Fruit fly (Drosophila melanogaster) whole organism, pupa: ENCODE measurements around the gene dlg1.

Source experiments
- CG10348 ChIP-seq: fragments of 200-800 bp; sonication (Bioruptor generic); IDR thresholded peaks from 2 replicates; pipeline ENCODE4 v1.3.6; 2022; ENCODE audit warnings: missing biosample characterization, missing genetic modification characterization
- CG12605 ChIP-seq: fragments of 200-800 bp; sonication (Bioruptor generic); IDR thresholded peaks from 2 replicates; pipeline ENCODE4 v1.3.6; 2022; ENCODE audit warnings: missing biosample characterization, missing genetic modification characterization
- CG13204 ChIP-seq: fragments of 200-800 bp; sonication (Bioruptor generic); optimal IDR thresholded peaks from 2 replicates; lab custom pipeline; 2018; ENCODE audit warnings: missing biosample characterization, mild to moderate bottlenecking, missing genetic modification characterization, moderate library complexity
- CG14655 ChIP-seq: fragments of 200-800 bp; sonication (Bioruptor generic); optimal IDR thresholded peaks from 3 replicates; lab custom pipeline; 2017; ENCODE audit warnings: mild to moderate bottlenecking, missing biosample characterization, missing genetic modification reagents, missing genetic modification characterization
- CG15710 ChIP-seq: fragments of 200-800 bp; sonication (Bioruptor generic); optimal IDR thresholded peaks from 2 replicates; lab custom pipeline; 2018; ENCODE audit warnings: missing biosample characterization, mild to moderate bottlenecking, missing genetic modification characterization, moderate library complexity
- CG17806 ChIP-seq: fragments of 200-800 bp; sonication (Bioruptor generic); optimal IDR thresholded peaks from 2 replicates; lab custom pipeline; 2018; ENCODE audit warnings: missing biosample characterization, mild to moderate bottlenecking, missing genetic modification characterization, moderate library complexity
- CG32121 ChIP-seq: fragments of 200-800 bp; sonication (Bioruptor generic); IDR thresholded peaks from 2 replicates; pipeline ENCODE4 v1.3.6; 2022; ENCODE audit warnings: missing biosample characterization, missing genetic modification characterization
- CG4496 ChIP-seq: fragments of 200-800 bp; sonication (Bioruptor generic); IDR thresholded peaks from 3 replicates; pipeline ENCODE4 v1.3.6; 2022; ENCODE audit warnings: missing biosample characterization, missing genetic modification characterization
- CG8159 ChIP-seq: fragments of 200-800 bp; sonication (Bioruptor generic); optimal IDR thresholded peaks from 3 replicates; lab custom pipeline; 2018; ENCODE audit warnings: missing biosample characterization, mild to moderate bottlenecking, missing genetic modification characterization, moderate library complexity
- CG8301 ChIP-seq: fragments of 200-800 bp; sonication (Bioruptor generic); optimal IDR thresholded peaks from 2 replicates; lab custom pipeline; 2018; ENCODE audit warnings: missing biosample characterization, mild to moderate bottlenecking, missing genetic modification characterization
- CG9948 ChIP-seq: fragments of 200-800 bp; sonication (Bioruptor generic); optimal IDR thresholded peaks from 2 replicates; lab custom pipeline; 2018; ENCODE audit warnings: missing biosample characterization, mild to moderate bottlenecking, missing genetic modification characterization, moderate library complexity
- D1 ChIP-seq: fragments of 200-800 bp; sonication (Bioruptor generic); optimal IDR thresholded peaks from 2 replicates; lab custom pipeline; 2018; ENCODE audit warnings: missing biosample characterization, mild to moderate bottlenecking, missing genetic modification characterization, moderate library complexity
- EcR ChIP-seq: fragments of 200-800 bp; sonication (Bioruptor generic); optimal IDR thresholded peaks from 3 replicates; lab custom pipeline; 2019; ENCODE audit warnings: missing biosample characterization, missing genetic modification characterization, mild to moderate bottlenecking, moderate library complexity, missing genetic modification reagents
- Ets98B ChIP-seq: fragments of 200-800 bp; sonication (Bioruptor generic); IDR thresholded peaks from 2 replicates; pipeline ENCODE4 v1.3.6; 2022; ENCODE audit warnings: missing biosample characterization, missing genetic modification characterization
- Pif1A ChIP-seq: fragments of 200-800 bp; sonication (Bioruptor generic); optimal IDR thresholded peaks from 3 replicates; lab custom pipeline; 2016; ENCODE audit warnings: missing biosample characterization, missing genetic modification characterization
- Pif1B ChIP-seq: fragments of 200-800 bp; sonication (Bioruptor generic); optimal IDR thresholded peaks from 3 replicates; lab custom pipeline; 2016; ENCODE audit warnings: missing biosample characterization, missing genetic modification characterization
- Snoo ChIP-seq: fragments of 200-800 bp; sonication (Bioruptor generic); optimal IDR thresholded peaks from 3 replicates; lab custom pipeline; 2017; ENCODE audit warnings: missing biosample characterization, mild to moderate bottlenecking, missing genetic modification characterization, inconsistent platforms
- fd96Ca ChIP-seq: fragments of 200-800 bp; sonication (Bioruptor generic); IDR thresholded peaks from 3 replicates; pipeline ENCODE4 v1.3.6; 2022; ENCODE audit warnings: missing biosample characterization, missing genetic modification characterization
- gl ChIP-seq: fragments of 200-800 bp; sonication (Bioruptor generic); optimal IDR thresholded peaks from 2 replicates; lab custom pipeline; 2018; ENCODE audit warnings: missing biosample characterization, mild to moderate bottlenecking, missing genetic modification characterization
- rn ChIP-seq: fragments of 200-800 bp; sonication (Bioruptor generic); IDR thresholded peaks from 2 replicates; pipeline ENCODE4 v1.3.6; 2022; ENCODE audit warnings: missing biosample characterization, missing genetic modification characterization

Gene dlg1

DNA sequence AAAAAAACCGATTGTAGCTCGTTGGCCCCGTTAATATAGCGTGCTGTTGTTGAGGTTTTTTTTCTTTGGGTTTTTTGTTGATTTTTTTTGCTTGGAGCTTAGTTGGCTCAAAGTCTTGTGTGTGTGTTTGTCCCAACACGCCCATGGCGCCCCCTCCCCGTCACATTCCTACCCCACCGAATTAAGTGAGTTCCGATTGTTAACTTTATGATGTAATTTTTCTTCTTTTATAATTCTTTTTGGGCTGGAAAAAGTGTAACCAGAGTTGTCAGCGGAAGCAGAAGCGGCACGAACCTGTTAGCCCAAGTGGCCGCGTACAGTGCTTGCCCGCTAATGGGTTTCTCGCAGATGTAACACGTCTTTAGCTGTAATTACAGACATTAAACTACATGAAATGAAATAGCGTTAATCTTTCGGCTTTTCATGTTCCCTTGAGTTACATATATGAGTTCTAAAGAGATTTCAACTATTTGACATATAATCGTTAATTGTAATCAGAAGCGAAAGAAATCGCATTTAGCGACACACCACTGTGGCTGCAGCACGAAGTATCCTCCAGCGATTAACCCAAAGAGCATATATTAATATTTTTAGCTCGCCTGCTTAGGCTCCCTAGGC, 23.6 kb downstream of the dlg1 start:
- no peak for TF ChIP-seq CG9948
- 0 out of 3 replicates have a peak, but pooled peaks have one; percentile 11 for TF ChIP-seq CG4496
- TF ChIP-seq CG32121, result peak; percentile 50; the same call in 1 of the 2 replicates
- TF ChIP-seq Pif1B, result no peak
- no peak for TF ChIP-seq CG14655 (GFP tag; lab: Kevin White, UChicago)

DNA sequence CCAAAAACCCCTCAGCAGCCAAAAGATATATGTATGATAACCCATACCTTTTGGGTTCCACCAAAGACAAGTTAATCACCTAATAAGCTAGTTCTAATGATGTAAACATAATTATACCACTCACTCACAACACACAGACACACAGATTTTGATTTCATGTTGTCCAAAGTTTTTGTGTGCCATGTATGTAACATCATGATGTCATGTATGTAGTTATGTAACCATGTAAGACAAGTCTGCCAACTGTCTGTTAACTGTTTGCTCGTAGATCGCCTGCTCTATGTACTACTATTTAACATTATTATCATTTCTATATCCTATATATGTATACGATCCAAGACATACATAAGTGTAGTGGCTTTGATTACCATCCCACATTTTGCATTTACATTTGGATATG, 34.8 kb downstream of the dlg1 start:
- TF ChIP-seq CG32121 (no peak), EcR (no peak), CG14655 (GFP tag; lab: Kevin White, UChicago) (no peak)
- TF ChIP-seq, all 21 proteins: peak for 0

dm6 chrX:11409647-11410046, 40.2 kb downstream of the dlg1 start, which contains the start of gene CG15196:
TSS of gene CG15196 (plus strand) at chrX:11409947.
- TF ChIP-seq CG9948 (no peak), CG32121 (no peak), CG14655 (GFP tag; lab: Kevin White, UChicago) (no peak), CG8301 (tag; lab: Kevin White, UChicago) (no peak), Snoo (tag; lab: Kevin White, UChicago) (no peak), EcR (no peak), rn (GFP tag; lab: Robert Waterston, UW) (no peak), CG13204 (GFP tag; lab: Kevin White, UChicago) (no peak), Pif1B (no peak), CG15710 (tag; lab: Kevin White, UChicago) (no peak), CG8159 (tag; lab: Kevin White, UChicago) (no peak)
- TF ChIP-seq, all 21 proteins: peak for 0

DNA sequence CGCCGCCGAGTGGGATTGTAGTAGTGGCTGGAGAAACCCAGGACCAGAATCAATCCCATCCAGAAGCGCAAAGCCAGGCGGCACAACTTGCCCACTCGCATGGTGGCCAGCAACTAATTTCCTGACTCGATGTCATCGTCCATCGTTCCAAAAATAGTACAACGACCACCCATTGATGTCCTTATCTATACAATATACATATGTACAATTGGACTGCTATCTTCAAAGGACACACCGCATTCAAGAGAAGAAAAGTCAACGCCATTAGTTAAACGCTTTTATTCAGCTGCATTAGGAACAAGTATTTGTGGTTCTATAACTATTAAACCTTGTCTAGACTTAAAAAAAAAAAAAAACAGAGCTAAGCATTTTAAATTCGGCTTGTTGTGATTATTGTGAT, 43.6 kb downstream of the dlg1 start, which contains the start of gene Gr10b:
Gr10b (minus strand) TSS at position 101 of the 400 bp plus-strand sequence.
- TF ChIP-seq D1 (no peak), CG13204 (GFP tag; lab: Kevin White, UChicago) (no peak), CG17806 (tag; lab: Kevin White, UChicago) (no peak), CG12605 (GFP tag; lab: Robert Waterston, UW) (no peak), CG32121 (no peak), fd96Ca (GFP tag; lab: Robert Waterston, UW) (no peak), Pif1B (no peak)
- TF ChIP-seq, all 21 proteins: peak for 0

DNA sequence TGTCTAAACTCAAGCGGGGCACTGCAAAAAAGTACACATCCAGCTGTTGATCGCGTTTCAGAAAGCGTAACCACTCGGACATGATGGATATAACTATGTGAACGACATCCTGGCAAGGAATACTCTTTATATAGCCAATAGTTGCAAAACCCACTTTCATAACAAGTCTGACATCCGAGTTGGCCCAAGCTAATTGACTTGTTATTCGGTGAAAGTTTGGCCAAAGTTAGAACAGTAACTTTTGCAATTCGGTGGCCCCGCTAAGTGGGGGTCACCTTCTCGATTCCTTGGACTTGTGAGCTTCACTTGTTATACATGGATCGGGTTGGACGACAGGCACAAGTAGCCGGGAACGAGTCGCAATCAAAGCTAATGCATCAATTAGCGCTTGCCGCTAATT, 47.9 kb downstream of the dlg1 start, which contains the start of the genes Gr10a and Or10a:
Gr10a (minus strand) TSS at position 101 of the 400 bp plus-strand sequence.
Or10a (minus strand) TSS at position 101 of the 400 bp plus-strand sequence.
- no peak for TF ChIP-seq CG8301 (tag; lab: Kevin White, UChicago)
- no peak for TF ChIP-seq CG32121
- TF ChIP-seq Pif1B, result no peak
- TF ChIP-seq rn (GFP tag; lab: Robert Waterston, UW), result no peak
- no peak for TF ChIP-seq CG14655 (GFP tag; lab: Kevin White, UChicago)
- no peak for TF ChIP-seq CG4496
- no peak for TF ChIP-seq EcR
- TF ChIP-seq Snoo (tag; lab: Kevin White, UChicago), result no peak
- no peak for TF ChIP-seq fd96Ca (GFP tag; lab: Robert Waterston, UW)
- TF ChIP-seq D1, result no peak
- TF ChIP-seq CG15710 (tag; lab: Kevin White, UChicago), result no peak
- no peak for TF ChIP-seq gl (tag; lab: Kevin White, UChicago)
- TF ChIP-seq CG10348 (GFP tag; lab: Robert Waterston, UW), result no peak
- TF ChIP-seq CG12605 (GFP tag; lab: Robert Waterston, UW), result no peak

dm6 chrX:11419212-11419611, 49.7 kb downstream of the dlg1 start:
- TF ChIP-seq EcR (no peak), CG14655 (GFP tag; lab: Kevin White, UChicago) (peak; percentile 39), fd96Ca (GFP tag; lab: Robert Waterston, UW) (peak; percentile 29; the same call in 1 of the 3 replicates), CG4496 (0 out of 3 replicates have a peak, but pooled peaks have one; percentile 20), Ets98B (GFP tag; lab: Robert Waterston, UW) (0 out of 2 replicates have a peak, but pooled peaks have one; percentile 10)

dm6 chrX:11419962-11420361, 50.5 kb downstream of the dlg1 start:
- TF ChIP-seq CG10348 (GFP tag; lab: Robert Waterston, UW) (no peak), CG14655 (GFP tag; lab: Kevin White, UChicago) (no peak), Pif1A (no peak), CG15710 (tag; lab: Kevin White, UChicago) (no peak), EcR (no peak), Ets98B (GFP tag; lab: Robert Waterston, UW) (no peak)
